Fruit fly (Drosophila melanogaster) whole organism, prepupa: ENCODE results near the gene Gyc88E.

Experiments used
- Blimp-1 ChIP-seq: fragments of 200-800 bp; sonication (Bioruptor generic); optimal IDR thresholded peaks from 3 replicates; lab custom pipeline; 2017; ENCODE audit warnings: missing biosample characterization, missing genetic modification characterization, mild to moderate bottlenecking, moderate library complexity, missing genetic modification reagents
- CG10631 ChIP-seq: fragments of 200-800 bp; sonication (Bioruptor generic); optimal IDR thresholded peaks from 2 replicates; lab custom pipeline; 2016; ENCODE audit warnings: missing biosample characterization, missing genetic modification characterization
- CG10669 ChIP-seq: fragments of 200-800 bp; sonication (Bioruptor generic); optimal IDR thresholded peaks from 3 replicates; lab custom pipeline; 2018; ENCODE audit warnings: missing biosample characterization, mild to moderate bottlenecking, missing genetic modification characterization, moderate library complexity
- CG11294 ChIP-seq: fragments of 200-800 bp; sonication (Bioruptor generic); IDR thresholded peaks from 2 replicates; pipeline ENCODE4 v1.3.6; 2022; ENCODE audit warnings: missing biosample characterization, missing genetic modification characterization
- CG11762 ChIP-seq: fragments of 200-800 bp; sonication (Bioruptor generic); optimal IDR thresholded peaks from 3 replicates; lab custom pipeline; 2016; ENCODE audit warnings: missing biosample characterization, missing genetic modification characterization; ENCODE audit not compliant: insufficient read depth
- CG11902 ChIP-seq: fragments of 200-800 bp; sonication (Bioruptor generic); optimal IDR thresholded peaks from 3 replicates; lab custom pipeline; 2016; ENCODE audit warnings: missing biosample characterization, missing genetic modification characterization
- CG1621 ChIP-seq: fragments of 200-800 bp; sonication (Bioruptor generic); optimal IDR thresholded peaks from 3 replicates; lab custom pipeline; 2018; ENCODE audit warnings: missing biosample characterization, mild to moderate bottlenecking, missing genetic modification characterization
- CG16779 ChIP-seq: fragments of 200-800 bp; sonication (Bioruptor generic); optimal IDR thresholded peaks from 3 replicates; lab custom pipeline; 2017; ENCODE audit warnings: missing biosample characterization, mild to moderate bottlenecking, missing genetic modification characterization
- CG3032 ChIP-seq: fragments of 200-800 bp; optimal IDR thresholded peaks from 2 replicates; lab custom pipeline; 2019; ENCODE audit warnings: missing biosample characterization, mild to moderate bottlenecking, missing genetic modification characterization, moderate library complexity
- CG31627 ChIP-seq: fragments of 200-800 bp; sonication (Bioruptor generic); optimal IDR thresholded peaks from 3 replicates; lab custom pipeline; 2016; ENCODE audit warnings: missing biosample characterization, missing genetic modification characterization
- CG32006 ChIP-seq: fragments of 200-800 bp; sonication (Bioruptor generic); optimal IDR thresholded peaks from 3 replicates; lab custom pipeline; 2017; ENCODE audit warnings: missing biosample characterization, mild to moderate bottlenecking, missing genetic modification characterization
- CG3919 ChIP-seq: fragments of 200-800 bp; sonication (Bioruptor generic); optimal IDR thresholded peaks from 3 replicates; lab custom pipeline; 2016; ENCODE audit warnings: missing biosample characterization, missing genetic modification characterization
- CG4318 ChIP-seq: fragments of 200-800 bp; sonication (Bioruptor generic); optimal IDR thresholded peaks from 3 replicates; lab custom pipeline; 2017; ENCODE audit warnings: missing biosample characterization, mild to moderate bottlenecking, missing genetic modification characterization
- CG6276 ChIP-seq: fragments of 200-800 bp; sonication (Bioruptor generic); optimal IDR thresholded peaks from 2 replicates; lab custom pipeline; 2017; ENCODE audit warnings: missing biosample characterization, mild to moderate bottlenecking, missing genetic modification characterization
- CG6808 ChIP-seq: fragments of 200-800 bp; sonication (Bioruptor generic); optimal IDR thresholded peaks from 3 replicates; lab custom pipeline; 2017; ENCODE audit warnings: missing biosample characterization, missing genetic modification characterization, mild to moderate bottlenecking, moderate library complexity, missing genetic modification reagents
- CG6854 ChIP-seq: fragments of 200-800 bp; sonication (Bioruptor generic); optimal IDR thresholded peaks from 2 replicates; lab custom pipeline; 2017; ENCODE audit warnings: missing biosample characterization, mild to moderate bottlenecking, missing genetic modification characterization
- CG7368 ChIP-seq: fragments of 200-800 bp; sonication (Bioruptor generic); optimal IDR thresholded peaks from 3 replicates; lab custom pipeline; 2016; ENCODE audit warnings: missing biosample characterization, missing genetic modification characterization
- CG8119 ChIP-seq: fragments of 200-800 bp; sonication (Bioruptor generic); IDR thresholded peaks from 3 replicates; pipeline ENCODE4 v1.3.6; 2022; ENCODE audit warnings: missing biosample characterization, missing genetic modification characterization
- CG8319 ChIP-seq: fragments of 200-800 bp; sonication (Bioruptor generic); optimal IDR thresholded peaks from 3 replicates; lab custom pipeline; 2016; ENCODE audit warnings: missing biosample characterization, missing genetic modification characterization
- CG8632 ChIP-seq: fragments of 200-800 bp; sonication (Bioruptor generic); optimal IDR thresholded peaks from 3 replicates; lab custom pipeline; 2016; ENCODE audit warnings: missing biosample characterization, missing genetic modification characterization
- CG9139 ChIP-seq: fragments of 200-800 bp; sonication (Bioruptor generic); optimal IDR thresholded peaks from 3 replicates; lab custom pipeline; 2017; ENCODE audit warnings: missing biosample characterization, mild to moderate bottlenecking, missing genetic modification characterization
- Eip75B ChIP-seq: fragments of 200-800 bp; sonication (Bioruptor generic); optimal IDR thresholded peaks from 3 replicates; lab custom pipeline; 2016; ENCODE audit warnings: missing biosample characterization, missing genetic modification characterization
- Eip78C ChIP-seq: fragments of 200-800 bp; sonication (Bioruptor generic); peaks from one replicate; lab custom pipeline; 2016; ENCODE audit warnings: missing biosample characterization, missing genetic modification characterization
- Eip93F ChIP-seq: fragments of 200-800 bp; sonication (Bioruptor generic); optimal IDR thresholded peaks from 2 replicates; lab custom pipeline; 2016; ENCODE audit warnings: missing biosample characterization, mild to moderate bottlenecking, missing genetic modification characterization
- Ets96B ChIP-seq: fragments of 200-800 bp; optimal IDR thresholded peaks from 2 replicates; lab custom pipeline; 2019; ENCODE audit warnings: missing biosample characterization, mild to moderate bottlenecking, missing genetic modification characterization, moderate library complexity
- Gug ChIP-seq: fragments of 200-800 bp; sonication (Bioruptor generic); IDR thresholded peaks from 2 replicates; pipeline ENCODE4 v1.3.6; 2022; ENCODE audit warnings: missing biosample characterization, missing genetic modification characterization
- Hr38 ChIP-seq: sonication (Bioruptor generic); optimal IDR thresholded peaks from 2 replicates; lab custom pipeline; 2016; ENCODE audit warnings: missing biosample characterization, missing genetic modification characterization
- Hr39 ChIP-seq: fragments of 200-800 bp; sonication (Bioruptor generic); optimal IDR thresholded peaks from 2 replicates; lab custom pipeline; 2016; ENCODE audit warnings: missing biosample characterization, missing genetic modification characterization
- Hr4 ChIP-seq: fragments of 200-800 bp; sonication (Bioruptor generic); optimal IDR thresholded peaks from 3 replicates; lab custom pipeline; 2016; ENCODE audit warnings: missing biosample characterization, missing genetic modification characterization
- Lpt ChIP-seq: fragments of 200-800 bp; sonication (Bioruptor generic); optimal IDR thresholded peaks from 3 replicates; lab custom pipeline; 2016; ENCODE audit warnings: missing biosample characterization, missing genetic modification characterization
- Met ChIP-seq: fragments of 200-800 bp; sonication (Bioruptor generic); optimal IDR thresholded peaks from 3 replicates; lab custom pipeline; 2016; ENCODE audit warnings: missing biosample characterization, missing genetic modification characterization
- OdsH ChIP-seq: fragments of 200-800 bp; sonication (Bioruptor generic); optimal IDR thresholded peaks from 3 replicates; lab custom pipeline; 2016; ENCODE audit warnings: missing biosample characterization, missing genetic modification characterization
- Smox ChIP-seq: fragments of 200-800 bp; sonication (Bioruptor generic); optimal IDR thresholded peaks from 3 replicates; lab custom pipeline; 2016; ENCODE audit warnings: missing biosample characterization, missing genetic modification characterization
- Sox102F ChIP-seq: fragments of 200-800 bp; sonication (Bioruptor generic); optimal IDR thresholded peaks from 2 replicates; lab custom pipeline; 2016; ENCODE audit warnings: missing biosample characterization, mild to moderate bottlenecking, missing genetic modification characterization
- Sox14 ChIP-seq: fragments of 200-800 bp; sonication (Bioruptor generic); optimal IDR thresholded peaks from 3 replicates; lab custom pipeline; 2016; ENCODE audit warnings: missing biosample characterization, missing genetic modification characterization
- Sox15 ChIP-seq: fragments of 200-800 bp; sonication (Bioruptor generic); optimal IDR thresholded peaks from 3 replicates; lab custom pipeline; 2016; ENCODE audit warnings: missing biosample characterization, missing genetic modification characterization
- acj6 ChIP-seq: fragments of 200-800 bp; sonication (Bioruptor generic); optimal IDR thresholded peaks from 3 replicates; lab custom pipeline; 2016; ENCODE audit warnings: missing biosample characterization, missing genetic modification characterization
- cyc ChIP-seq: fragments of 200-800 bp; sonication (Bioruptor generic); optimal IDR thresholded peaks from 3 replicates; lab custom pipeline; 2016; ENCODE audit warnings: missing biosample characterization, missing genetic modification characterization
- dac ChIP-seq: fragments of 200-800 bp; sonication (Bioruptor generic); optimal IDR thresholded peaks from 2 replicates; lab custom pipeline; 2017; ENCODE audit warnings: missing biosample characterization, mild to moderate bottlenecking, missing genetic modification characterization
- esn ChIP-seq: fragments of 200-800 bp; sonication (Bioruptor generic); optimal IDR thresholded peaks from 2 replicates; lab custom pipeline; 2016; ENCODE audit warnings: missing biosample characterization, mild to moderate bottlenecking, missing genetic modification characterization, moderate library complexity
- fd59A ChIP-seq: fragments of 200-800 bp; sonication (Bioruptor generic); optimal IDR thresholded peaks from 2 replicates; lab custom pipeline; 2017; ENCODE audit warnings: missing biosample characterization, mild to moderate bottlenecking, missing genetic modification characterization, missing genetic modification reagents
- fd85E ChIP-seq: fragments of 200-800 bp; sonication (Bioruptor generic); optimal IDR thresholded peaks from 3 replicates; lab custom pipeline; 2016; ENCODE audit warnings: missing biosample characterization, missing genetic modification characterization
- fkh ChIP-seq: fragments of 200-800 bp; sonication (Bioruptor generic); optimal IDR thresholded peaks from 3 replicates; lab custom pipeline; 2017; ENCODE audit warnings: missing biosample characterization, mild to moderate bottlenecking, missing genetic modification characterization, moderate library complexity
- lz ChIP-seq: fragments of 200-800 bp; sonication (Bioruptor generic); optimal IDR thresholded peaks from 3 replicates; lab custom pipeline; 2016; ENCODE audit warnings: missing biosample characterization, missing genetic modification characterization
- net ChIP-seq: fragments of 200-800 bp; sonication (Bioruptor generic); optimal IDR thresholded peaks from 3 replicates; lab custom pipeline; 2016; ENCODE audit warnings: missing biosample characterization, missing genetic modification characterization
- pdm3 ChIP-seq: fragments of 200-800 bp; sonication (Bioruptor generic); optimal IDR thresholded peaks from 3 replicates; lab custom pipeline; 2016; ENCODE audit warnings: missing biosample characterization, missing genetic modification characterization
- salr ChIP-seq, 2 experiments: fragments of 200-800 bp; sonication (Bioruptor generic); optimal IDR thresholded peaks; 3 replicates each; lab custom pipeline; 2016 to 2018; ENCODE audit warnings: missing biosample characterization in 2 of 2, missing genetic modification characterization in 2 of 2, mild to moderate bottlenecking in 1 of 2
- spab ChIP-seq: fragments of 200-800 bp; sonication (Bioruptor generic); optimal IDR thresholded peaks from 2 replicates; lab custom pipeline; 2017; ENCODE audit warnings: missing biosample characterization, mild to moderate bottlenecking, missing genetic modification characterization, missing genetic modification reagents
- ss ChIP-seq, 2 experiments: fragments of 200-800 bp; sonication (Bioruptor generic); optimal IDR thresholded peaks; 2 replicates in 1 of 2; 3 replicates in 1 of 2; lab custom pipeline; 2017 to 2018; ENCODE audit warnings: mild to moderate bottlenecking in 2 of 2, missing biosample characterization in 2 of 2, missing genetic modification characterization in 2 of 2, moderate library complexity in 1 of 2
- svp ChIP-seq: fragments of 200-800 bp; sonication (Bioruptor generic); peaks from one replicate; lab custom pipeline; 2016; ENCODE audit warnings: missing biosample characterization, missing genetic modification characterization
- topi ChIP-seq: fragments of 200-800 bp; sonication (Bioruptor generic); optimal IDR thresholded peaks from 3 replicates; lab custom pipeline; 2016; ENCODE audit warnings: missing biosample characterization, missing genetic modification characterization
- vri ChIP-seq: fragments of 200-800 bp; sonication (Bioruptor generic); optimal IDR thresholded peaks from 3 replicates; lab custom pipeline; 2016; ENCODE audit warnings: missing biosample characterization, mild to moderate bottlenecking, missing genetic modification characterization

The Gyc88E gene

DNA sequence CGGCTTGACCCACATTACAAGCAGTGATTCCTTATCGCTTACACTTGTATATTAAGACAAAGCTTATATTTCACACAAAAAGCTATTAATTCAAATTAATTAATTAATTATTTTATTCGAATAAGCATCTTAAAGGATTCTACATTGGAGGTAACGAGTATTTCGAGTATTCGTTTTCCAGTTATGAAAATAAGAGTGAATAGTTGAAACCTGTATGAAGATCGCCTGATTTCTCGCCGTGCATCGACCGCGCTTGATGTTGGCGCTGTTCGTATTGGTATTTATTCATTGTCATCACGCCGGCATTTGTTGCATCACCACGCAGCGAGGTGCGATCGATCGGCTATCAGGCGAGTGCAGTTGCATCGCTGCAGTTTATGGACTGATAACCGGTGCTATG lies 4.7 kb upstream of the Gyc88E start:
- TF ChIP-seq Sox15 (GFP tag; lab: Kevin White, UChicago) (peak; percentile 46), dac (GFP tag; lab: Kevin White, UChicago) (peak; percentile 33), svp (GFP tag; lab: Kevin White, UChicago) (peak; percentile 82), CG6808 (GFP tag; lab: Kevin White, UChicago) (no peak), CG7368 (GFP tag; lab: Kevin White, UChicago) (peak; percentile 64), Smox (peak; percentile 44), CG32006 (GFP tag; lab: Kevin White, UChicago) (peak; percentile 85), CG6854 (GFP tag; lab: Kevin White, UChicago) (no peak), spab (peak; percentile 34), Hr4 (GFP tag; lab: Kevin White, UChicago) (peak; percentile 85), vri (peak; percentile 35), esn (GFP tag; lab: Kevin White, UChicago) (peak; percentile 59), CG31627 (peak; percentile 17), Met (peak; percentile 45), CG9139 (GFP tag; lab: Kevin White, UChicago) (no peak), Gug (GFP tag; lab: Robert Waterston, UW) (peak; percentile 66), CG3032 (tag; lab: Kevin White, UChicago) (peak; percentile 75), CG3919 (GFP tag; lab: Kevin White, UChicago) (peak; percentile 66), CG8119 (GFP tag; lab: Robert Waterston, UW) (no peak; the same call in 2 of the 3 replicates), ss (GFP tag; optimal IDR thresholded peaks at IDR 0.05; lab: Kevin White, UChicago) (no peak), salr (GFP tag; optimal IDR thresholded peaks at IDR 0.05; lab: Kevin White, UChicago) (peak; percentile 54 to 58), CG1621 (tag; lab: Kevin White, UChicago) (peak; percentile 67), CG8632 (peak; percentile 73), fd59A (peak; percentile 50), Sox14 (peak; percentile 60), Hr38 (GFP tag; lab: Kevin White, UChicago) (no peak), CG11762 (peak; percentile 54), Lpt (GFP tag; lab: Kevin White, UChicago) (peak; percentile 28), CG16779 (tag; lab: Kevin White, UChicago) (peak; percentile 68), Hr39 (peak; percentile 30), CG6276 (GFP tag; lab: Kevin White, UChicago) (peak; percentile 61), OdsH (GFP tag; lab: Kevin White, UChicago) (peak; percentile 77), Blimp-1 (GFP tag; lab: Kevin White, UChicago) (no peak), CG8319 (peak; percentile 63), topi (GFP tag; lab: Kevin White, UChicago) (peak; percentile 58), Eip93F (GFP tag; lab: Kevin White, UChicago) (no peak), Sox102F (GFP tag; lab: Kevin White, UChicago) (peak; percentile 43), CG11294 (GFP tag; lab: Robert Waterston, UW) (peak; percentile 77), pdm3 (GFP tag; lab: Kevin White, UChicago) (peak; percentile 81), CG11902 (peak; percentile 10), Ets96B (peak; percentile 76), CG10669 (GFP tag; lab: Kevin White, UChicago) (peak; percentile 66), cyc (GFP tag; lab: Kevin White, UChicago) (no peak), fd85E (GFP tag; lab: Kevin White, UChicago) (no peak), CG4318 (peak; percentile 50), acj6 (GFP tag; lab: Kevin White, UChicago) (peak; percentile 70), Eip78C (GFP tag; lab: Kevin White, UChicago) (peak; percentile 95), net (GFP tag; lab: Kevin White, UChicago) (peak; percentile 80), fkh (no peak), CG10631 (GFP tag; lab: Kevin White, UChicago) (peak; percentile 70), Eip75B (peak; percentile 80), lz (peak; percentile 36)
